Fruit fly (Drosophila melanogaster): ENCODE data around the gene CG11050.
A peak's percentile ranks its signal among the peaks of the same experiment; 100 is the strongest.

The CG11050 gene

DNA sequence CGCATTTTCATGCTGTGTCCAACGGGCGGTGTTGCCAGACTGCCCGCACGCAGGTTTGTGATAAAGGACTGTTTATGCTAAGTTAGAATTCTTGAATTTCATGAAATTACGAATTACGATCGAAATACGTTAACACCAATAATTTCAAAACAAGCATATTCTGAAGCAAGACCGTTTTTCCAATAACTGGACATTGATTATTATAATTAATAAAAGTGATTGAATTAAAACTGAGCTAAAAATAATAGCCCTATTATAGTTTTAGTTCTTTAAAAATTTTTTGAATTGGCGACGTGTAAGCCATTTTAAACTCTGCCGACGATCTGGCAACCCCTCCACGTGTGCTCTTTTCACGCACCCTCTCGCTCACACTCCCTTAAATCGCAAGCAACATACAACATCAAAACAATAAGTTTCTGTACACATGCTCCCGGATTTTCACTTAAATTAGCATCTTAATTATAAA is 37.4 kb downstream of the CG11050 start (continued):
- TF ChIP-seq HLH3B (GFP tag; IDR thresholded peaks at IDR 0.05) (peak; percentile 89), unc-4 (GFP tag; IDR thresholded peaks at IDR 0.05; ENCODE audit: partially characterized antibody) (no peak), Adf1 (GFP tag; IDR thresholded peaks at IDR 0.05) (peak; percentile 61), CG3281 (GFP tag; optimal IDR thresholded peaks at IDR 0.05) (peak; percentile 97), Nf-YC (tag; optimal IDR thresholded peaks at IDR 0.05) (peak; percentile 89), lola (GFP tag; optimal IDR thresholded peaks at IDR 0.05) (peak in 1 of 3 experiments; percentile 94), kay (GFP tag; optimal IDR thresholded peaks at IDR 0.05) (peak; percentile 91), hkb (optimal IDR thresholded peaks at IDR 0.05) (no peak), hkb (GFP tag; IDR thresholded peaks at IDR 0.05) (peak; percentile 95), toy (GFP tag; IDR thresholded peaks at IDR 0.05) (peak; percentile 83), tin (GFP tag; optimal IDR thresholded peaks at IDR 0.05) (peak; percentile 96), CG7372 (GFP tag; IDR thresholded peaks at IDR 0.05) (peak; percentile 91), dm (GFP tag; optimal IDR thresholded peaks at IDR 0.05) (peak; percentile 88), dmrt99B (tag; optimal IDR thresholded peaks at IDR 0.05) (peak; percentile 96), CG6272 (GFP tag; IDR thresholded peaks at IDR 0.05) (peak; percentile 80), CG7271 (tag; optimal IDR thresholded peaks at IDR 0.05) (peak; percentile 74), Ravus (GFP tag; IDR thresholded peaks at IDR 0.05) (peak; percentile 74), br (optimal IDR thresholded peaks at IDR 0.05) (no peak), Ets97D (GFP tag; optimal IDR thresholded peaks at IDR 0.05) (peak; percentile 85), CG11398 (GFP tag; optimal IDR thresholded peaks at IDR 0.05) (peak; percentile 75), CG10462 (GFP tag; optimal IDR thresholded peaks at IDR 0.05) (peak; percentile 90), h (optimal IDR thresholded peaks at IDR 0.05) (no peak), peb (GFP tag; IDR thresholded peaks at IDR 0.05) (peak; percentile 81), CG11085 (GFP tag; IDR thresholded peaks at IDR 0.05) (peak; percentile 83), Fer1 (GFP tag; optimal IDR thresholded peaks at IDR 0.05) (peak; percentile 97), Pdp1 (GFP tag; optimal IDR thresholded peaks at IDR 0.05) (peak; percentile 66 to 94), MTF-1 (GFP tag; optimal IDR thresholded peaks at IDR 0.05; ENCODE audit: borderline replicate concordance) (peak; percentile 82), CG15073 (GFP tag; optimal IDR thresholded peaks at IDR 0.05) (peak; percentile 73), ro (GFP tag; IDR thresholded peaks at IDR 0.05) (peak; percentile 80), CG8765 (GFP tag; IDR thresholded peaks at IDR 0.05) (peak; percentile 76; the same call in 1 of the 2 replicates), CG6813 (GFP tag; optimal IDR thresholded peaks at IDR 0.05) (peak; percentile 92), caup (GFP tag; optimal IDR thresholded peaks at IDR 0.05; ENCODE audit: severe bottlenecking) (peak; percentile 96), gce (GFP tag; IDR thresholded peaks at IDR 0.05) (peak; percentile 82), bab2 (GFP tag; optimal IDR thresholded peaks at IDR 0.05) (peak; percentile 93), CG6683 (GFP tag; optimal IDR thresholded peaks at IDR 0.05) (peak; percentile 92), CG7745 (tag; optimal IDR thresholded peaks at IDR 0.05) (no peak), CG17912 (GFP tag; optimal IDR thresholded peaks at IDR 0.05) (peak; percentile 68), org-1 (GFP tag; optimal IDR thresholded peaks at IDR 0.05) (peak; percentile 94), her (GFP tag; optimal IDR thresholded peaks at IDR 0.05) (peak; percentile 81), CG10267 (tag; optimal IDR thresholded peaks at IDR 0.05) (peak; percentile 89), CG10959 (GFP tag; IDR thresholded peaks at IDR 0.05) (peak; percentile 75), onecut (GFP tag; IDR thresholded peaks at IDR 0.05) (peak; percentile 83), row (GFP tag; IDR thresholded peaks at IDR 0.05) (peak; percentile 95), CG7357 (GFP tag; IDR thresholded peaks at IDR 0.05) (peak; percentile 88), CG7928 (GFP tag; optimal IDR thresholded peaks at IDR 0.05) (peak; percentile 77), lmd (GFP tag; IDR thresholded peaks at IDR 0.05) (peak; percentile 92), CG2129 (GFP tag; IDR thresholded peaks at IDR 0.05; ENCODE audit: partially characterized antibody) (no peak), TFAM (GFP tag; optimal IDR thresholded peaks at IDR 0.05) (peak; percentile 47), cg (GFP tag; optimal IDR thresholded peaks at IDR 0.05) (no peak), chn (GFP tag; optimal IDR thresholded peaks at IDR 0.05) (peak; percentile 91), trem (tag; optimal IDR thresholded peaks at IDR 0.05) (peak; percentile 90), Hmx (GFP tag; optimal IDR thresholded peaks at IDR 0.05) (peak; percentile 86)

Data from whole organism, embryonic.